Fruit fly (Drosophila melanogaster) whole organism, embryonic: ENCODE data around the gene LSm3.
A peak's percentile ranks its signal among the peaks of the same experiment; 100 is the strongest.

Experiments used
- Awh ChIP-seq: fragments of 200-800 bp; sonication (Bioruptor generic); IDR thresholded peaks from 2 replicates; pipeline ENCODE4, ENCODE4 v1.3.6; 2022; ENCODE audit warnings: missing biosample characterization, missing genetic modification characterization
- B-H1 ChIP-seq: fragments of 200-800 bp; sonication (Bioruptor generic); IDR thresholded peaks from 3 replicates; pipeline ENCODE4 v1.3.6; 2022; ENCODE audit warnings: missing biosample characterization, missing genetic modification characterization
- Bgb ChIP-seq: fragments of 200-800 bp; sonication (Bioruptor generic); IDR thresholded peaks from 2 replicates; pipeline ENCODE4 v1.3.6; 2022; ENCODE audit warnings: missing biosample characterization, missing genetic modification characterization; ENCODE audit not compliant: partially characterized antibody
- BtbVII ChIP-seq: fragments of 200-800 bp; sonication (Bioruptor generic); optimal IDR thresholded peaks from 3 replicates; lab custom pipeline; 2017; ENCODE audit warnings: missing biosample characterization, mild to moderate bottlenecking, missing genetic modification characterization
- CG11247 ChIP-seq: fragments of 200-800 bp; sonication (Bioruptor generic); IDR thresholded peaks from 2 replicates; pipeline ENCODE4 v1.3.6; 2022; ENCODE audit warnings: missing biosample characterization, missing genetic modification characterization
- CG12219 ChIP-seq: fragments of 200-800 bp; sonication (Bioruptor generic); optimal IDR thresholded peaks from 3 replicates; lab custom pipeline; 2018; ENCODE audit warnings: missing biosample characterization, mild to moderate bottlenecking, missing genetic modification characterization
- CG12236 ChIP-seq: fragments of 200-800 bp; sonication (Bioruptor generic); optimal IDR thresholded peaks from 2 replicates; lab custom pipeline; 2016; ENCODE audit warnings: missing biosample characterization, missing genetic modification characterization
- CG12659 ChIP-seq: fragments of 200-800 bp; sonication (Bioruptor generic); optimal IDR thresholded peaks from 3 replicates; lab custom pipeline; 2017; ENCODE audit warnings: mild to moderate bottlenecking, missing biosample characterization, missing genetic modification reagents, missing genetic modification characterization
- CG12744 ChIP-seq: fragments of 200-800 bp; sonication (Bioruptor generic); optimal IDR thresholded peaks from 2 replicates; lab custom pipeline; 2016; ENCODE audit warnings: missing biosample characterization, missing genetic modification characterization
- CG14014 ChIP-seq: fragments of 200-800 bp; sonication (Bioruptor generic); IDR thresholded peaks from 2 replicates; pipeline ENCODE4 v1.3.6; 2022; ENCODE audit warnings: missing biosample characterization, missing genetic modification characterization
- CG15011 ChIP-seq: fragments of 200-800 bp; sonication (Bioruptor generic); optimal IDR thresholded peaks from 3 replicates; lab custom pipeline; 2018; ENCODE audit warnings: missing biosample characterization, mild to moderate bottlenecking, missing genetic modification characterization
- CG15269 ChIP-seq: fragments of 200-800 bp; sonication (Bioruptor generic); optimal IDR thresholded peaks from 2 replicates; lab custom pipeline; 2018; ENCODE audit warnings: missing biosample characterization, mild to moderate bottlenecking, missing genetic modification characterization, moderate library complexity
- CG15514 ChIP-seq: fragments of 200-800 bp; sonication (Bioruptor generic); optimal IDR thresholded peaks from 3 replicates; lab custom pipeline; 2017; ENCODE audit warnings: missing biosample characterization, missing genetic modification characterization, mild to moderate bottlenecking, moderate library complexity, missing genetic modification reagents
- CG17385 ChIP-seq: fragments of 200-800 bp; sonication (Bioruptor generic); optimal IDR thresholded peaks from 3 replicates; lab custom pipeline; 2018; ENCODE audit warnings: missing biosample characterization, mild to moderate bottlenecking, missing genetic modification characterization
- CG1792 ChIP-seq: fragments of 200-800 bp; sonication (Bioruptor generic); optimal IDR thresholded peaks from 2 replicates; lab custom pipeline; 2016; ENCODE audit warnings: missing biosample characterization, missing genetic modification characterization
- CG31388 ChIP-seq: fragments of 200-800 bp; sonication (Bioruptor generic); optimal IDR thresholded peaks from 2 replicates; lab custom pipeline; 2016; ENCODE audit warnings: missing biosample characterization, missing genetic modification characterization
- CG34224 ChIP-seq: fragments of 200-800 bp; sonication (Bioruptor generic); IDR thresholded peaks from 3 replicates; pipeline ENCODE4 v1.3.6; 2022; ENCODE audit warnings: missing biosample characterization, missing genetic modification characterization; ENCODE audit not compliant: partially characterized antibody
- CG6175 ChIP-seq: fragments of 200-800 bp; sonication (Bioruptor generic); IDR thresholded peaks from 3 replicates; pipeline ENCODE4 v1.3.6; 2022; ENCODE audit warnings: missing biosample characterization, missing genetic modification characterization
- CG7357 ChIP-seq: fragments of 200-800 bp; sonication (Bioruptor generic); IDR thresholded peaks from 3 replicates; pipeline ENCODE4 v1.3.6; 2022; ENCODE audit warnings: missing biosample characterization, missing genetic modification characterization
- CG7745 ChIP-seq: fragments of 200-800 bp; sonication (Bioruptor generic); optimal IDR thresholded peaks from 2 replicates; lab custom pipeline; 2018; ENCODE audit warnings: missing biosample characterization, mild to moderate bottlenecking, missing genetic modification characterization, moderate library complexity
- CG7928 ChIP-seq: fragments of 200-800 bp; sonication (Bioruptor generic); optimal IDR thresholded peaks from 2 replicates; lab custom pipeline; 2017; ENCODE audit warnings: missing biosample characterization, mild to moderate bottlenecking, missing genetic modification characterization
- CG8765 ChIP-seq: fragments of 200-800 bp; sonication (Bioruptor generic); IDR thresholded peaks from 2 replicates; pipeline ENCODE4 v1.3.6; 2022; ENCODE audit warnings: missing biosample characterization, missing genetic modification characterization
- CG9817 ChIP-seq: fragments of 200-800 bp; sonication (Bioruptor generic); optimal IDR thresholded peaks from 2 replicates; lab custom pipeline; 2018; ENCODE audit warnings: missing biosample characterization, mild to moderate bottlenecking, missing genetic modification characterization, moderate library complexity
- Doc2 ChIP-seq: fragments of 200-800 bp; sonication (Bioruptor generic); IDR thresholded peaks from 2 replicates; pipeline ENCODE4 v1.3.6; 2022; ENCODE audit warnings: missing biosample characterization, missing genetic modification characterization
- Gug ChIP-seq: fragments of 200-800 bp; sonication (Bioruptor generic); IDR thresholded peaks from 4 replicates; pipeline ENCODE4 v1.3.6; 2022; ENCODE audit warnings: missing biosample characterization, missing genetic modification characterization
- HmgD ChIP-seq: fragments of 200-800 bp; sonication (Bioruptor generic); optimal IDR thresholded peaks from 3 replicates; lab custom pipeline; 2016; ENCODE audit warnings: missing biosample characterization, missing genetic modification characterization
- Lpt ChIP-seq: fragments of >200 bp; optimal IDR thresholded peaks from 2 replicates; lab custom pipeline; 2018; ENCODE audit warnings: missing biosample characterization, missing genetic modification characterization
- NFAT ChIP-seq: fragments of 200-800 bp; sonication (Bioruptor generic); IDR thresholded peaks from 2 replicates; pipeline ENCODE4 v1.3.6; 2022; ENCODE audit warnings: missing biosample characterization, missing genetic modification characterization
- NfI ChIP-seq: fragments of 200-800 bp; sonication (Bioruptor generic); optimal IDR thresholded peaks from 3 replicates; lab custom pipeline; 2018; ENCODE audit warnings: missing biosample characterization, mild to moderate bottlenecking, missing genetic modification characterization, moderate library complexity
- Rx ChIP-seq: fragments of 200-800 bp; sonication (Bioruptor generic); IDR thresholded peaks from 2 replicates; pipeline ENCODE4 v1.3.6; 2022; ENCODE audit warnings: missing biosample characterization, missing genetic modification characterization
- Ssrp ChIP-seq: fragments of 200-800 bp; sonication (Bioruptor generic); optimal IDR thresholded peaks from 2 replicates; lab custom pipeline; 2018; ENCODE audit warnings: missing biosample characterization, mild to moderate bottlenecking, missing genetic modification characterization, moderate library complexity
- TFAM ChIP-seq: fragments of 200-800 bp; sonication (Bioruptor generic); optimal IDR thresholded peaks from 2 replicates; lab custom pipeline; 2017; ENCODE audit warnings: missing biosample characterization, missing genetic modification characterization, inconsistent platforms
- ab ChIP-seq: fragments of 200-800 bp; sonication (Bioruptor generic); optimal IDR thresholded peaks from 2 replicates; lab custom pipeline; 2016; ENCODE audit warnings: missing biosample characterization, missing genetic modification characterization
- bowl ChIP-seq: fragments of 200-800 bp; sonication (Bioruptor generic); IDR thresholded peaks from 2 replicates; pipeline ENCODE4 v1.3.6; 2022; ENCODE audit warnings: missing biosample characterization, missing genetic modification characterization
- dimm ChIP-seq: fragments of 200-800 bp; sonication (Bioruptor generic); IDR thresholded peaks from 2 replicates; pipeline ENCODE4 v1.3.6; 2022; ENCODE audit warnings: missing biosample characterization, missing genetic modification characterization
- dmrt11E ChIP-seq: fragments of 200-800 bp; sonication (Bioruptor generic); optimal IDR thresholded peaks from 3 replicates; lab custom pipeline; 2018; ENCODE audit warnings: missing biosample characterization, mild to moderate bottlenecking, missing genetic modification characterization, moderate library complexity
- fd96Cb ChIP-seq: fragments of 200-800 bp; sonication (Bioruptor generic); optimal IDR thresholded peaks from 2 replicates; lab custom pipeline; 2018; ENCODE audit warnings: missing biosample characterization, mild to moderate bottlenecking, missing genetic modification characterization, moderate library complexity
- fu2 ChIP-seq: fragments of 200-800 bp; sonication (Bioruptor generic); optimal IDR thresholded peaks from 2 replicates; lab custom pipeline; 2016; ENCODE audit warnings: missing biosample characterization, missing genetic modification characterization
- ham ChIP-seq: fragments of 200-800 bp; sonication (Bioruptor generic); IDR thresholded peaks from 2 replicates; pipeline ENCODE4 v1.3.6; 2022; ENCODE audit warnings: missing biosample characterization, missing genetic modification characterization
- jigr1 ChIP-seq: fragments of 200-800 bp; sonication (Bioruptor generic); IDR thresholded peaks from 3 replicates; pipeline ENCODE4 v1.3.6; 2022; ENCODE audit warnings: missing biosample characterization, missing genetic modification characterization
- nau ChIP-seq: fragments of 200-800 bp; sonication (Bioruptor generic); optimal IDR thresholded peaks from 3 replicates; lab custom pipeline; 2017; ENCODE audit warnings: missing biosample characterization, mild to moderate bottlenecking, missing genetic modification characterization, missing genetic modification reagents
- nerfin-2 ChIP-seq: fragments of 200-800 bp; sonication (Bioruptor generic); IDR thresholded peaks from 2 replicates; pipeline ENCODE4 v1.3.6; 2022; ENCODE audit warnings: missing biosample characterization, missing genetic modification characterization; ENCODE audit not compliant: partially characterized antibody
- pb ChIP-seq: fragments of 200-800 bp; sonication (Bioruptor generic); optimal IDR thresholded peaks from 3 replicates; lab custom pipeline; 2016; ENCODE audit warnings: missing biosample characterization, missing genetic modification characterization
- peb ChIP-seq: fragments of 200-800 bp; sonication (Bioruptor generic); IDR thresholded peaks from 2 replicates; pipeline ENCODE4 v1.3.6; 2022; ENCODE audit warnings: missing biosample characterization, missing genetic modification characterization
- run ChIP-seq: fragments of 200-800 bp; sonication (Bioruptor generic); optimal IDR thresholded peaks from 3 replicates; lab custom pipeline; 2018; ENCODE audit warnings: missing biosample characterization, mild to moderate bottlenecking, missing genetic modification characterization
- trem ChIP-seq: fragments of 200-800 bp; optimal IDR thresholded peaks from 3 replicates; lab custom pipeline; 2019; ENCODE audit warnings: missing biosample characterization, mild to moderate bottlenecking, missing genetic modification characterization, moderate library complexity
- usp ChIP-seq: fragments of >200 bp; optimal IDR thresholded peaks from 2 replicates; lab custom pipeline; 2017; ENCODE audit warnings: missing biosample characterization, missing genetic modification characterization
- wor ChIP-seq: fragments of 200-800 bp; sonication (Bioruptor generic); IDR thresholded peaks from 2 replicates; pipeline ENCODE4 v1.3.6; 2022; ENCODE audit warnings: missing biosample characterization, missing genetic modification characterization
- zfh1 ChIP-seq: fragments of 200-800 bp; sonication (Bioruptor generic); IDR thresholded peaks from 3 replicates; pipeline ENCODE4 v1.3.6; 2022; ENCODE audit warnings: missing biosample characterization, missing genetic modification characterization

LSm3 gene

DNA sequence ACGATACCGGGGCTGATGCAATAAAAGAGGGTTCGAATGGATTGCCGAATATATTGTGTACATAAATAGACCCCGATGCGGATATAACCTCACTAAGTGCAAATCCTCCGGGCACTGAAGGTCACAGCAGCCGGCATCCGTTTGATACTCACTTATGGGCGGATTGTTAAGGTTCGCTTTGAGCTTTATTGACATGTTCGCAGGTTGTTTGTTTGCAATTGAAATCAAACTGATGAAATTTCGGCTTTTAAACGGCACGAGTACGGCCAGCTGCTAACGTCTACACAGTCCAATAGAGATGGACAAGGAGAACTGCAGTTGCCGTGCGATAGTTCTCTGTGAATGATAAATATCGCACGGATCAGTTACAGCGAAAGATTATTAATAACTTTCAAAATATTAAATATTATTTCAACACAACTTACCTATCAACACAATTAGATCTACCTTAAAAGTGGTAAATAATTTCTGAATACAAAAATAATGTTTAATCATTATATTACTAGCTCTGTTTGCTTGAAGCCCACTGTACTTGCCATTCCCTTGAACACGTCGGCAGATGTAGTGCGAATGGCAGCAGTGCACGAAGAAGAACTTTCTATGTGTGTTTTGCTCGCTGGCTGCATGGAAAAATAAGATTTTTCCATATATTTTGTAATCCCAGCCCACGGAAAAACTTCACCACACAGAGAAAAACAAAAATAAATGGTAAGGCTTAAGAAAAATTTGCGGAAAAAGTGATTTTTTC lies 37.8 kb upstream of the LSm3 start, which contains the start of the genes GluProRS and AP-1sigma (continued):
- no peak for TF ChIP-seq TFAM (GFP tag; lab: Kevin White, UChicago)
- peak; percentile 87 for TF ChIP-seq CG15269
- peak; percentile 97 for TF ChIP-seq CG17385
- TF ChIP-seq CG8765 (GFP tag; lab: Robert Waterston, UW), result peak; percentile 96
- peak; percentile 83 for TF ChIP-seq Rx (GFP tag; lab: Robert Waterston, UW)
- TF ChIP-seq CG31388 (GFP tag; lab: Kevin White, UChicago), result peak; percentile 82
- TF ChIP-seq HmgD (GFP tag; lab: Kevin White, UChicago), result peak; percentile 85
- peak; percentile 97 for TF ChIP-seq CG11247
- TF ChIP-seq Doc2, result peak; percentile 86
- peak; percentile 94 for TF ChIP-seq CG6175 (GFP tag; lab: Robert Waterston, UW)
- TF ChIP-seq dmrt11E (tag; lab: Kevin White, UChicago), result peak; percentile 89
- TF ChIP-seq CG12744 (GFP tag; lab: Kevin White, UChicago), result peak; percentile 62
- TF ChIP-seq B-H1, result peak; percentile 90
- TF ChIP-seq BtbVII (GFP tag; lab: Kevin White, UChicago), result peak; percentile 39
- TF ChIP-seq CG14014 (GFP tag; lab: Robert Waterston, UW), result peak; percentile 95
- TF ChIP-seq CG15011 (GFP tag; lab: Kevin White, UChicago), result peak; percentile 72
- TF ChIP-seq NFAT (GFP tag; lab: Robert Waterston, UW), result peak; percentile 95
- TF ChIP-seq pb (GFP tag; lab: Kevin White, UChicago), result peak; percentile 47
- TF ChIP-seq nau (GFP tag; lab: Kevin White, UChicago), result no peak
- TF ChIP-seq CG7357, result peak; percentile 91
- peak; percentile 82; the same call in 1 of the 2 replicates for TF ChIP-seq ham (GFP tag; lab: Robert Waterston, UW)
- TF ChIP-seq wor (GFP tag; lab: Robert Waterston, UW), result peak; percentile 93
- peak; percentile 80 for TF ChIP-seq CG15514 (GFP tag; lab: Kevin White, UChicago)
- TF ChIP-seq ab, result peak; percentile 55
- TF ChIP-seq bowl, result peak; percentile 67
- TF ChIP-seq CG12236 (GFP tag; lab: Kevin White, UChicago), result peak; percentile 46
- TF ChIP-seq Awh (GFP tag; lab: Robert Waterston, UW), result peak; percentile 93
- TF ChIP-seq NfI (GFP tag; lab: Kevin White, UChicago), result peak; percentile 88
- peak; percentile 57 for TF ChIP-seq fu2 (GFP tag; lab: Kevin White, UChicago)
- TF ChIP-seq CG1792 (GFP tag; lab: Kevin White, UChicago), result peak; percentile 31
- no peak for TF ChIP-seq Lpt
- TF ChIP-seq CG7928 (GFP tag; lab: Kevin White, UChicago), result peak; percentile 44
- TF ChIP-seq CG34224 (GFP tag; lab: Robert Waterston, UW), result peak; percentile 95
- no peak for TF ChIP-seq usp (GFP tag; lab: Kevin White, UChicago)
- TF ChIP-seq fd96Cb (tag; lab: Kevin White, UChicago), result peak; percentile 91
- TF ChIP-seq peb (GFP tag; lab: Robert Waterston, UW), result peak; percentile 91
- peak; percentile 94 for TF ChIP-seq CG12659
- peak; percentile 39 for TF ChIP-seq run (tag; lab: Kevin White, UChicago)
- peak; percentile 68 for TF ChIP-seq CG12219 (GFP tag; lab: Kevin White, UChicago)
- peak; percentile 89 for TF ChIP-seq jigr1 (GFP tag; lab: Robert Waterston, UW)
- TF ChIP-seq Gug (GFP tag; lab: Robert Waterston, UW), result peak; percentile 96
- TF ChIP-seq trem (tag; lab: Kevin White, UChicago), result peak; percentile 86
- TF ChIP-seq dimm (GFP tag; lab: Robert Waterston, UW), result peak; percentile 75
- TF ChIP-seq Bgb (GFP tag; lab: Robert Waterston, UW), result peak; percentile 93
- TF ChIP-seq nerfin-2 (GFP tag; lab: Robert Waterston, UW), result peak; percentile 88
- no peak for TF ChIP-seq CG7745 (tag; lab: Kevin White, UChicago)
- TF ChIP-seq zfh1 (GFP tag; lab: Robert Waterston, UW), result peak; percentile 97
- peak; percentile 87 for TF ChIP-seq Ssrp (tag; lab: Kevin White, UChicago)
- TF ChIP-seq CG9817, result peak; percentile 94
